Fruit fly (Drosophila melanogaster) whole organism, embryonic: ENCODE results near the gene CG3368.

Experiments used
- Atf3 ChIP-seq: fragments of 200-800 bp; sonication (Bioruptor generic); optimal IDR thresholded peaks from 3 replicates; lab custom pipeline; 2016; ENCODE audit warnings: missing biosample characterization, missing genetic modification characterization
- Atf6 ChIP-seq: fragments of 200-800 bp; sonication (Bioruptor generic); IDR thresholded peaks from 2 replicates; pipeline ENCODE4 v1.3.6; 2022; ENCODE audit warnings: missing biosample characterization, missing genetic modification characterization
- Bteb2 ChIP-seq: fragments of 200-800 bp; sonication (Bioruptor generic); optimal IDR thresholded peaks from 2 replicates; lab custom pipeline; 2016; ENCODE audit warnings: missing biosample characterization, missing genetic modification characterization
- CG10462 ChIP-seq: fragments of 200-800 bp; sonication (Bioruptor generic); optimal IDR thresholded peaks from 2 replicates; lab custom pipeline; 2016; ENCODE audit warnings: missing biosample characterization, missing genetic modification characterization
- CG11085 ChIP-seq: fragments of 200-800 bp; sonication (Bioruptor generic); IDR thresholded peaks from 2 replicates; pipeline ENCODE4 v1.3.6; 2022; ENCODE audit warnings: missing biosample characterization, missing genetic modification characterization
- CG11247 ChIP-seq: fragments of 200-800 bp; sonication (Bioruptor generic); IDR thresholded peaks from 2 replicates; pipeline ENCODE4 v1.3.6; 2022; ENCODE audit warnings: missing biosample characterization, missing genetic modification characterization
- CG11456 ChIP-seq: fragments of 200-800 bp; sonication (Bioruptor generic); IDR thresholded peaks from 3 replicates; pipeline ENCODE4 v1.3.6; 2022; ENCODE audit warnings: missing biosample characterization, missing genetic modification characterization
- CG11504 ChIP-seq: fragments of 200-800 bp; sonication (Bioruptor generic); optimal IDR thresholded peaks from 3 replicates; lab custom pipeline; 2019; ENCODE audit warnings: missing biosample characterization, mild to moderate bottlenecking, missing genetic modification characterization, moderate library complexity
- CG11696 ChIP-seq: fragments of 200-800 bp; sonication (Bioruptor generic); IDR thresholded peaks from 2 replicates; pipeline ENCODE4 v1.3.6; 2022; ENCODE audit warnings: missing biosample characterization, missing genetic modification characterization
- CG12942 ChIP-seq: fragments of 200-800 bp; sonication (Bioruptor generic); optimal IDR thresholded peaks from 3 replicates; lab custom pipeline; 2016; ENCODE audit warnings: missing biosample characterization, missing genetic modification characterization
- CG13775 ChIP-seq: fragments of 200-800 bp; sonication (Bioruptor generic); optimal IDR thresholded peaks from 3 replicates; lab custom pipeline; 2017; ENCODE audit warnings: missing biosample characterization, mild to moderate bottlenecking, missing genetic modification characterization
- CG13894 ChIP-seq: fragments of 200-800 bp; sonication (Bioruptor generic); optimal IDR thresholded peaks from 3 replicates; lab custom pipeline; 2018; ENCODE audit warnings: missing biosample characterization, mild to moderate bottlenecking, missing genetic modification characterization, moderate library complexity
- CG14667 ChIP-seq: fragments of 200-800 bp; sonication (Bioruptor generic); IDR thresholded peaks from 2 replicates; pipeline ENCODE4 v1.3.6; 2022; ENCODE audit warnings: missing biosample characterization, missing genetic modification characterization
- CG17912 ChIP-seq: fragments of 200-800 bp; sonication (Bioruptor generic); optimal IDR thresholded peaks from 2 replicates; lab custom pipeline; 2018; ENCODE audit warnings: missing biosample characterization, mild to moderate bottlenecking, missing genetic modification characterization
- CG1792 ChIP-seq: fragments of 200-800 bp; sonication (Bioruptor generic); optimal IDR thresholded peaks from 2 replicates; lab custom pipeline; 2016; ENCODE audit warnings: missing biosample characterization, missing genetic modification characterization
- CG18262 ChIP-seq: fragments of 200-800 bp; optimal IDR thresholded peaks from 3 replicates; lab custom pipeline; 2019; ENCODE audit warnings: missing biosample characterization, mild to moderate bottlenecking, missing genetic modification characterization, moderate library complexity
- CG18599 ChIP-seq: fragments of 200-800 bp; sonication (Bioruptor generic); optimal IDR thresholded peaks from 3 replicates; lab custom pipeline; 2017; ENCODE audit warnings: missing biosample characterization, missing genetic modification characterization, mild to moderate bottlenecking, moderate library complexity, missing genetic modification reagents
- CG2116 ChIP-seq: fragments of 200-800 bp; sonication (Bioruptor generic); optimal IDR thresholded peaks from 3 replicates; lab custom pipeline; 2018; ENCODE audit warnings: missing biosample characterization, mild to moderate bottlenecking, missing genetic modification characterization
- CG2199 ChIP-seq: fragments of 200-800 bp; sonication (Bioruptor generic); IDR thresholded peaks from 3 replicates; pipeline ENCODE4 v1.3.6; 2022; ENCODE audit warnings: missing biosample characterization, missing genetic modification characterization
- CG30403 ChIP-seq: fragments of 200-800 bp; sonication (Bioruptor generic); optimal IDR thresholded peaks from 3 replicates; lab custom pipeline; 2016; ENCODE audit warnings: missing biosample characterization, missing genetic modification characterization
- CG31388 ChIP-seq: fragments of 200-800 bp; sonication (Bioruptor generic); optimal IDR thresholded peaks from 2 replicates; lab custom pipeline; 2016; ENCODE audit warnings: missing biosample characterization, missing genetic modification characterization
- CG32772 ChIP-seq: fragments of 200-800 bp; sonication (Bioruptor generic); IDR thresholded peaks from 2 replicates; pipeline ENCODE4 v1.3.6; 2022; ENCODE audit warnings: missing biosample characterization, missing genetic modification characterization
- CG3838 ChIP-seq: fragments of 200-800 bp; sonication (Bioruptor generic); optimal IDR thresholded peaks from 3 replicates; lab custom pipeline; 2016; ENCODE audit warnings: missing biosample characterization, missing genetic modification characterization
- CG5245 ChIP-seq: fragments of 200-800 bp; sonication (Bioruptor generic); optimal IDR thresholded peaks from 3 replicates; lab custom pipeline; 2016; ENCODE audit warnings: missing biosample characterization, missing genetic modification characterization
- CG5953 ChIP-seq: fragments of 200-800 bp; sonication (Bioruptor generic); IDR thresholded peaks from 2 replicates; pipeline ENCODE4 v1.3.6; 2022; ENCODE audit warnings: missing biosample characterization, missing genetic modification characterization
- CG7372 ChIP-seq: fragments of 200-800 bp; sonication (Bioruptor generic); IDR thresholded peaks from 2 replicates; pipeline ENCODE4 v1.3.6; 2022; ENCODE audit warnings: missing biosample characterization, missing genetic modification characterization
- CG8089 ChIP-seq: fragments of 200-800 bp; sonication (Bioruptor generic); optimal IDR thresholded peaks from 3 replicates; lab custom pipeline; 2016; ENCODE audit warnings: missing biosample characterization, missing genetic modification characterization
- CTCF ChIP-seq: fragments of 200-800 bp; sonication (Bioruptor generic); optimal IDR thresholded peaks from 2 replicates; lab custom pipeline; 2017; ENCODE audit warnings: missing biosample characterization, mild to moderate bottlenecking, missing genetic modification characterization, moderate library complexity
- Dll ChIP-seq: fragments of 200-800 bp; sonication (Bioruptor generic); IDR thresholded peaks from 4 replicates; pipeline ENCODE4 v1.3.6; 2022; ENCODE audit warnings: missing biosample characterization, missing genetic modification characterization; ENCODE audit not compliant: partially characterized antibody
- Dp ChIP-seq: fragments of 200-800 bp; sonication (Bioruptor generic); optimal IDR thresholded peaks from 2 replicates; lab custom pipeline; 2018; ENCODE audit warnings: missing biosample characterization, mild to moderate bottlenecking, missing genetic modification characterization, moderate library complexity
- Drgx ChIP-seq: fragments of 200-800 bp; sonication (Bioruptor generic); IDR thresholded peaks from 2 replicates; pipeline ENCODE4 v1.3.6; 2022; ENCODE audit warnings: missing biosample characterization, missing genetic modification characterization
- H2.0 ChIP-seq: fragments of 200-800 bp; sonication (Bioruptor generic); IDR thresholded peaks from 2 replicates; pipeline ENCODE4 v1.3.6; 2022; ENCODE audit warnings: missing biosample characterization, missing genetic modification characterization
- Hsf ChIP-seq: fragments of 200-800 bp; sonication (Bioruptor generic); optimal IDR thresholded peaks from 3 replicates; lab custom pipeline; 2016; ENCODE audit warnings: missing biosample characterization, missing genetic modification characterization
- Med ChIP-seq: fragments of 200-800 bp; sonication (Bioruptor generic); peaks from one replicate; lab custom pipeline; 2016; ENCODE audit warnings: missing biosample characterization, missing genetic modification characterization, mild to moderate bottlenecking, inconsistent platforms, moderate library complexity
- Myb ChIP-seq: fragments of 200-800 bp; sonication (Bioruptor generic); optimal IDR thresholded peaks from 2 replicates; lab custom pipeline; 2016; ENCODE audit warnings: missing biosample characterization, missing genetic modification characterization
- Usf ChIP-seq: fragments of 200-800 bp; sonication (Bioruptor generic); optimal IDR thresholded peaks from 2 replicates; lab custom pipeline; 2017; ENCODE audit warnings: missing genotype, missing biosample characterization, missing genetic modification characterization
- ase ChIP-seq: fragments of 200-800 bp; sonication (Bioruptor generic); IDR thresholded peaks from 3 replicates; pipeline ENCODE4 v1.3.6; 2022; ENCODE audit warnings: missing biosample characterization, missing genetic modification characterization
- az2 ChIP-seq: fragments of 200-800 bp; sonication (Bioruptor generic); optimal IDR thresholded peaks from 3 replicates; lab custom pipeline; 2016; ENCODE audit warnings: missing biosample characterization, missing genetic modification characterization
- bsh ChIP-seq, 2 experiments: fragments of 200-800 bp; sonication (Bioruptor generic); optimal IDR thresholded peaks; 2 replicates each; lab custom pipeline; 2017 to 2018; ENCODE audit warnings: mild to moderate bottlenecking in 2 of 2, missing biosample characterization in 2 of 2, missing genetic modification characterization in 2 of 2, moderate library complexity in 1 of 2
- cas ChIP-seq: fragments of 200-800 bp; sonication (Bioruptor generic); IDR thresholded peaks from 2 replicates; pipeline ENCODE4 v1.3.6; 2022; ENCODE audit warnings: missing biosample characterization, missing genetic modification characterization
- chif ChIP-seq, 2 experiments: fragments of 200-800 bp; sonication (Bioruptor generic); optimal IDR thresholded peaks; 3 replicates each; lab custom pipeline; 2016; ENCODE audit warnings: missing biosample characterization in 2 of 2, missing genetic modification characterization in 2 of 2
- corto ChIP-seq: fragments of 200-800 bp; sonication (Bioruptor generic); optimal IDR thresholded peaks from 2 replicates; lab custom pipeline; 2016; ENCODE audit warnings: missing biosample characterization, mild to moderate bottlenecking, missing genetic modification characterization, moderate library complexity
- gsb ChIP-seq: fragments of 200-800 bp; sonication (Bioruptor generic); IDR thresholded peaks from 2 replicates; pipeline ENCODE4 v1.3.6; 2022; ENCODE audit warnings: missing biosample characterization, missing genetic modification characterization
- hth ChIP-seq: fragments of >200 bp; optimal IDR thresholded peaks from 2 replicates; lab custom pipeline; 2017; ENCODE audit warnings: inconsistent platforms
- mirr ChIP-seq: fragments of 200-800 bp; sonication (Bioruptor generic); optimal IDR thresholded peaks from 3 replicates; lab custom pipeline; 2018; ENCODE audit warnings: missing biosample characterization, mild to moderate bottlenecking, missing genetic modification characterization
- pnt ChIP-seq: fragments of 200-800 bp; sonication (Bioruptor generic); optimal IDR thresholded peaks from 3 replicates; lab custom pipeline; 2016; ENCODE audit warnings: missing biosample characterization, missing genetic modification characterization
- ro ChIP-seq: fragments of 200-800 bp; sonication (Bioruptor generic); IDR thresholded peaks from 2 replicates; pipeline ENCODE4 v1.3.6; 2022; ENCODE audit warnings: missing biosample characterization, missing genetic modification characterization
- schlank ChIP-seq: fragments of 200-800 bp; sonication (Bioruptor generic); optimal IDR thresholded peaks from 2 replicates; lab custom pipeline; 2018; ENCODE audit warnings: missing biosample characterization, mild to moderate bottlenecking, missing genetic modification characterization
- seq ChIP-seq: fragments of 200-800 bp; sonication (Bioruptor generic); IDR thresholded peaks from 2 replicates; pipeline ENCODE4 v1.3.6; 2022; ENCODE audit warnings: missing biosample characterization, missing genetic modification characterization
- sug ChIP-seq: fragments of 200-800 bp; optimal IDR thresholded peaks from 2 replicates; lab custom pipeline; 2019; ENCODE audit warnings: missing biosample characterization, mild to moderate bottlenecking, missing genetic modification characterization, moderate library complexity
- usp ChIP-seq: fragments of >200 bp; optimal IDR thresholded peaks from 2 replicates; lab custom pipeline; 2017; ENCODE audit warnings: missing biosample characterization, missing genetic modification characterization
- yki ChIP-seq: fragments of >200 bp; optimal IDR thresholded peaks from 3 replicates; lab custom pipeline; 2018
- z ChIP-seq: fragments of 200-800 bp; sonication (Bioruptor generic); IDR thresholded peaks from 3 replicates; pipeline ENCODE4 v1.3.6; 2022; ENCODE audit warnings: missing biosample characterization, missing genetic modification characterization

Gene CG3368

DNA sequence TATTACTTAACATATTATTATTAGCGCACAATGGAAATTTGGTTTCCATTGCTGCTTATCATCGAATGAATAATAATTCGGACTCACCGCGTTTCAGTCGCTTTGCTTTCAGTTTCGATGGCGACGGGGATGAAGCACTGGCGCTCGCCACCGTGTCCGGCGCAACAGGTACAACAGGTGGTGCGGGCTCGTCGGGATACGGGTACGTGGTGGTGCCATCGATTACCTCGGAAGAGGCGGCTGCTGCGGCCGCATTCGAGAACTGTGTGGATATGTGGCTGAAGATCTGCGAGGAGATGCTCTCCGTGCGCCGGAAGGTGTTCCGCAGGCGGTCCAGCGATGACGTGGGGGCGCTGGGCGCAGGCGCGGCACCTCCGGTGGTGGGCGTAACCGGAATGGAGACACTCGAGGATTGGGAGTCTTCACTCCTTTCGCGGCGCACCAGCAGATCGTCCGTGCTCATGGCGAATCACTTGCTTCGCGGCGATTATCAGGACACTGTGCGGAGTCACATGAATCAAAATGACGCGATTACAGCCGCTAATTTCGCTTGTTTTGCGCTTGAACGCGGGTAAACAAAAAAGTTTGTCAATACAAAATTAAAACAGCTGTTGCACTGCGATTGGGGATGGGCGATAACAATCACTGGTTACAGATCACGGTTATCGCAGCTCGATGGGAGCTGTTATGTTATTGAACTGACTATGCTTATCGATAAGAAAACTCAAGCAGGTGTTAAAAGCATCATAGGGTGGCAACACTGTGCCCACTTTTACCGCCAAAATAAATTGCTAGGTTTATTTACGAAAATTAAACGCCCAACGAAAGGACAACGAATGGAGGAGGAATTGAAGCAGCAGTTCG, 44.9 kb upstream of the CG3368 start, which contains the start of the genes CG31064 and PolA2:
Gene CG31064, minus strand, starts transcription at position 648 of the 864 bp plus-strand sequence.
Gene PolA2, plus strand, starts transcription at position 726 of the 864 bp plus-strand sequence.
- TF ChIP-seq Usf (GFP tag; lab: Kevin White, UChicago) (no peak), CG18262 (tag; lab: Kevin White, UChicago) (no peak), CG13775 (GFP tag; lab: Kevin White, UChicago) (no peak), CG1792 (GFP tag; lab: Kevin White, UChicago) (no peak), CG11247 (GFP tag; lab: Robert Waterston, UW) (no peak), CG13894 (no peak), bsh (GFP tag; optimal IDR thresholded peaks at IDR 0.05; lab: Kevin White, UChicago) (no peak), cas (GFP tag; lab: Robert Waterston, UW) (no peak), Atf3 (GFP tag; lab: Kevin White, UChicago) (no peak), CG11456 (no peak), CG7372 (GFP tag; lab: Robert Waterston, UW) (no peak), Atf6 (GFP tag; lab: Robert Waterston, UW) (no peak), CG5245 (GFP tag; lab: Kevin White, UChicago) (no peak), CG11696 (GFP tag; lab: Robert Waterston, UW) (no peak), corto (no peak), z (GFP tag; lab: Robert Waterston, UW) (no peak), usp (GFP tag; lab: Kevin White, UChicago) (no peak), ro (GFP tag; lab: Robert Waterston, UW) (no peak), seq (GFP tag; lab: Robert Waterston, UW) (no peak), hth (no peak), CG17912 (GFP tag; lab: Kevin White, UChicago) (peak; percentile 38), CG8089 (GFP tag; lab: Kevin White, UChicago) (no peak), CG31388 (no peak), Drgx (GFP tag; lab: Robert Waterston, UW) (no peak), CG11085 (no peak), CG30403 (GFP tag; lab: Kevin White, UChicago) (no peak), CG10462 (GFP tag; lab: Kevin White, UChicago) (no peak), CG14667 (GFP tag; lab: Robert Waterston, UW) (no peak), CG2199 (no peak), CG32772 (no peak), pnt (GFP tag; lab: Kevin White, UChicago) (no peak), Med (GFP tag; lab: Kevin White, UChicago) (peak; percentile 88), Dp (GFP tag; lab: Kevin White, UChicago) (peak; percentile 89), Dll (peak; percentile 81), CG11504 (tag; lab: Kevin White, UChicago) (no peak), CG12942 (GFP tag; lab: Kevin White, UChicago) (no peak), CG18599 (no peak), CG3838 (GFP tag; lab: Kevin White, UChicago) (no peak), sug (tag; lab: Kevin White, UChicago) (no peak), mirr (GFP tag; lab: Kevin White, UChicago) (no peak), Myb (GFP tag; lab: Kevin White, UChicago) (peak; percentile 67), CG2116 (GFP tag; lab: Kevin White, UChicago) (peak; percentile 91), Hsf (peak; percentile 3), Bteb2 (GFP tag; lab: Kevin White, UChicago) (no peak), schlank (no peak), H2.0 (no peak), CTCF (GFP tag; lab: Kevin White, UChicago) (peak; percentile 14), ase (GFP tag; lab: Robert Waterston, UW) (no peak), gsb (GFP tag; lab: Robert Waterston, UW) (no peak), az2 (GFP tag; lab: Kevin White, UChicago) (no peak), yki (lab: Kevin White, UChicago) (no peak), chif (GFP tag; optimal IDR thresholded peaks at IDR 0.05; lab: Kevin White, UChicago) (no peak), CG5953 (GFP tag; lab: Robert Waterston, UW) (no peak)
